Fruit fly (Drosophila melanogaster): Measurements from ENCODE around the gene trp.

dm6 chr3R:29891183-29891582 lies 28.9 kb downstream of the trp start:
- TF ChIP-seq brk (GFP tag; optimal IDR thresholded peaks at IDR 0.05) (no peak), Dfd (GFP tag; optimal IDR thresholded peaks at IDR 0.05) (no peak), pan (optimal IDR thresholded peaks at IDR 0.05) (no peak), lola (GFP tag; optimal IDR thresholded peaks at IDR 0.05) (no peak), fru (GFP tag; optimal IDR thresholded peaks at IDR 0.05) (no peak), Mio (GFP tag; optimal IDR thresholded peaks at IDR 0.05) (no peak), psq (GFP tag; optimal IDR thresholded peaks at IDR 0.05) (no peak), OdsH (GFP tag; optimal IDR thresholded peaks at IDR 0.05) (peak; percentile 13), Jra (GFP tag; optimal IDR thresholded peaks at IDR 0.05) (no peak)

Data from whole organism, wandering third instar larva.